Fruit fly (Drosophila melanogaster): Measurements from ENCODE around the gene CG8004.

CG8004 gene

dm6 chr3L:19896892-19897684 lies 31.2 kb downstream of the CG8004 start:
- TF ChIP-seq pan (optimal IDR thresholded peaks at IDR 0.05) = no peak
- TF ChIP-seq Mio (GFP tag; optimal IDR thresholded peaks at IDR 0.05) = no peak
- peak; percentile 49 for TF ChIP-seq Vsx2 (GFP tag; optimal IDR thresholded peaks at IDR 0.05; ENCODE audit: partially characterized antibody)
- TF ChIP-seq CG9705 (GFP tag; optimal IDR thresholded peaks at IDR 0.05) = peak; percentile 24
- TF ChIP-seq sage (GFP tag; optimal IDR thresholded peaks at IDR 0.05) = no peak
- TF ChIP-seq rgr (GFP tag; optimal IDR thresholded peaks at IDR 0.05) = peak; percentile 32
- TF ChIP-seq ey (GFP tag; optimal IDR thresholded peaks at IDR 0.05) = no peak
- peak; percentile 8 for TF ChIP-seq Rel (GFP tag; optimal IDR thresholded peaks at IDR 0.05)
- TF ChIP-seq Rel (tag; optimal IDR thresholded peaks at IDR 0.05) = no peak
- peak; percentile 55 for TF ChIP-seq br (GFP tag; optimal IDR thresholded peaks at IDR 0.05)
- peak; percentile 1 to 18 for TF ChIP-seq foxo (GFP tag; optimal IDR thresholded peaks at IDR 0.05)
- TF ChIP-seq CrebA (GFP tag; optimal IDR thresholded peaks at IDR 0.05; ENCODE audit: borderline replicate concordance) = no peak
- no peak for TF ChIP-seq lola (GFP tag; optimal IDR thresholded peaks at IDR 0.05)
- TF ChIP-seq Hr83 (GFP tag; optimal IDR thresholded peaks at IDR 0.05; ENCODE audit: poor library complexity, severe bottlenecking) = peak; percentile 40
- TF ChIP-seq fru (GFP tag; optimal IDR thresholded peaks at IDR 0.05) = peak; percentile 27
- TF ChIP-seq OdsH (GFP tag; optimal IDR thresholded peaks at IDR 0.05) = peak; percentile 8
- TF ChIP-seq N (GFP tag; optimal IDR thresholded peaks at IDR 0.05) = no peak
- no peak for TF ChIP-seq Abd-B (GFP tag; optimal IDR thresholded peaks at IDR 0.05)
- TF ChIP-seq dl (GFP tag; optimal IDR thresholded peaks at IDR 0.05; ENCODE audit: insufficient read depth in 1 of 2, partially characterized antibody in 2 of 2) = peak; percentile 42 to 80
- TF ChIP-seq GATAd (GFP tag; optimal IDR thresholded peaks at IDR 0.05) = no peak
- no peak for TF ChIP-seq Jra (GFP tag; optimal IDR thresholded peaks at IDR 0.05)
- TF ChIP-seq dsf (GFP tag; optimal IDR thresholded peaks at IDR 0.05; ENCODE audit: borderline replicate concordance) = no peak
- peak; percentile 34 for TF ChIP-seq h (GFP tag; optimal IDR thresholded peaks at IDR 0.05)
- TF ChIP-seq HLH106 (tag; optimal IDR thresholded peaks at IDR 0.05) = no peak
- TF ChIP-seq Hr78 (GFP tag; optimal IDR thresholded peaks at IDR 0.05) = no peak
- no peak for TF ChIP-seq Hnf4 (GFP tag; optimal IDR thresholded peaks at IDR 0.05)
- no peak for TF ChIP-seq CG32264 (GFP tag; optimal IDR thresholded peaks at IDR 0.05)
- TF ChIP-seq usp (GFP tag; optimal IDR thresholded peaks at IDR 0.05) = no peak
- peak; percentile 23 for TF ChIP-seq jim (GFP tag; optimal IDR thresholded peaks at IDR 0.05)
- TF ChIP-seq Sp1 (GFP tag; optimal IDR thresholded peaks at IDR 0.05) = peak; percentile 35
- TF ChIP-seq brk (GFP tag; optimal IDR thresholded peaks at IDR 0.05) = peak; percentile 39
- peak; percentile 56 for TF ChIP-seq sv (GFP tag; optimal IDR thresholded peaks at IDR 0.05)
- TF ChIP-seq psq (GFP tag; optimal IDR thresholded peaks at IDR 0.05) = peak; percentile 29
- TF ChIP-seq dmrt93B (GFP tag; optimal IDR thresholded peaks at IDR 0.05) = no peak
- TF ChIP-seq tai (GFP tag; optimal IDR thresholded peaks at IDR 0.05) = no peak
- peak; percentile 85 for TF ChIP-seq Dif (GFP tag; optimal IDR thresholded peaks at IDR 0.05; ENCODE audit: partially characterized antibody)
- no peak for TF ChIP-seq Dfd (GFP tag; optimal IDR thresholded peaks at IDR 0.05)
- no peak for TF ChIP-seq woc (GFP tag; optimal IDR thresholded peaks at IDR 0.05)
- peak; percentile 9 for TF ChIP-seq Myc (optimal IDR thresholded peaks at IDR 0.05)

- TF ChIP-seq HLH106 (tag; optimal IDR thresholded peaks at IDR 0.05) (no peak), Dif (GFP tag; optimal IDR thresholded peaks at IDR 0.05; ENCODE audit: partially characterized antibody) (peak; percentile 79), dsf (GFP tag; optimal IDR thresholded peaks at IDR 0.05; ENCODE audit: borderline replicate concordance) (no peak), CG9705 (GFP tag; optimal IDR thresholded peaks at IDR 0.05) (no peak), br (GFP tag; optimal IDR thresholded peaks at IDR 0.05) (no peak), Rel (GFP tag; optimal IDR thresholded peaks at IDR 0.05) (no peak), Rel (tag; optimal IDR thresholded peaks at IDR 0.05) (peak; percentile 39), Hr83 (GFP tag; optimal IDR thresholded peaks at IDR 0.05; ENCODE audit: poor library complexity, severe bottlenecking) (peak; percentile 14), Abd-B (GFP tag; optimal IDR thresholded peaks at IDR 0.05) (no peak), CrebA (GFP tag; optimal IDR thresholded peaks at IDR 0.05; ENCODE audit: borderline replicate concordance) (peak; percentile 3), dl (GFP tag; optimal IDR thresholded peaks at IDR 0.05; ENCODE audit: insufficient read depth in 1 of 2, partially characterized antibody in 2 of 2) (peak; percentile 79 to 83), lola (GFP tag; optimal IDR thresholded peaks at IDR 0.05) (no peak)
Observed at dm6 chr3L:19896280-19896891, 31.9 kb downstream of the CG8004 start.
